Worm (Caenorhabditis elegans) whole organism, late embryonic: ENCODE data around the gene Y45F10D.6.

ENCODE experiments used
- F13H6.1 ChIP-seq: sonication (generic microtip); optimal IDR thresholded peaks from 2 replicates; lab custom pipeline; 2016; ENCODE audit warnings: missing genetic modification characterization, missing compliant biosample characterization
- K02D7.2 ChIP-seq: sonication (generic microtip); optimal IDR thresholded peaks from 2 replicates; lab custom pipeline; 2017; ENCODE audit warnings: mild to moderate bottlenecking, missing genetic modification characterization, missing compliant biosample characterization
- T23F11.4 ChIP-seq: fragments of 200-800 bp; sonication (Bioruptor generic); optimal IDR thresholded peaks from 2 replicates; lab custom pipeline; 2018; ENCODE audit warnings: mild to moderate bottlenecking, missing genetic modification characterization, missing compliant biosample characterization
- ama-1 ChIP-seq: fragments of 150-350 bp; optimal IDR thresholded peaks from 2 replicates; lab custom pipeline; 2014
- ceh-34 ChIP-seq: sonication (generic microtip); optimal IDR thresholded peaks from 2 replicates; lab custom pipeline; 2016; ENCODE audit warnings: mild to moderate bottlenecking, missing genetic modification characterization, missing compliant biosample characterization
- che-1 ChIP-seq: sonication (generic microtip); optimal IDR thresholded peaks from 2 replicates; lab custom pipeline; 2016; ENCODE audit warnings: mild to moderate bottlenecking, missing genetic modification characterization, missing compliant biosample characterization
- dmd-4 ChIP-seq: sonication (generic microtip); optimal IDR thresholded peaks from 2 replicates; lab custom pipeline; 2016; ENCODE audit warnings: borderline replicate concordance, missing genetic modification characterization, missing compliant biosample characterization
- fkh-10 ChIP-seq: fragments of 150-350 bp; optimal IDR thresholded peaks from 2 replicates; lab custom pipeline; 2014; ENCODE audit warnings: missing biosample characterization, missing genetic modification reagents, missing genetic modification characterization
- nfya-1 ChIP-seq: sonication (generic microtip); optimal IDR thresholded peaks from 2 replicates; lab custom pipeline; 2017; ENCODE audit warnings: missing genetic modification characterization, mild to moderate bottlenecking, missing compliant biosample characterization, antibody characterized with exemption, moderate library complexity
- pax-1 ChIP-seq: fragments of 150-350 bp; optimal IDR thresholded peaks from 2 replicates; lab custom pipeline; 2014; ENCODE audit warnings: missing biosample characterization, missing genetic modification characterization
- pha-4 ChIP-seq: fragments of 150-350 bp; optimal IDR thresholded peaks from 2 replicates; lab custom pipeline; 2018; ENCODE audit warnings: missing biosample characterization, missing genetic modification reagents, missing genetic modification characterization
- ref-2 ChIP-seq: sonication (generic microtip); optimal IDR thresholded peaks from 2 replicates; lab custom pipeline; 2016; ENCODE audit warnings: missing genetic modification characterization, missing compliant biosample characterization
- rnt-1 ChIP-seq: sonication (generic microtip); optimal IDR thresholded peaks from 2 replicates; lab custom pipeline; 2016; ENCODE audit warnings: missing genetic modification characterization, missing compliant biosample characterization
- ztf-16 ChIP-seq: sonication (generic microtip); optimal IDR thresholded peaks from 2 replicates; lab custom pipeline; 2017; ENCODE audit warnings: missing genetic modification characterization, missing compliant biosample characterization

DNA sequence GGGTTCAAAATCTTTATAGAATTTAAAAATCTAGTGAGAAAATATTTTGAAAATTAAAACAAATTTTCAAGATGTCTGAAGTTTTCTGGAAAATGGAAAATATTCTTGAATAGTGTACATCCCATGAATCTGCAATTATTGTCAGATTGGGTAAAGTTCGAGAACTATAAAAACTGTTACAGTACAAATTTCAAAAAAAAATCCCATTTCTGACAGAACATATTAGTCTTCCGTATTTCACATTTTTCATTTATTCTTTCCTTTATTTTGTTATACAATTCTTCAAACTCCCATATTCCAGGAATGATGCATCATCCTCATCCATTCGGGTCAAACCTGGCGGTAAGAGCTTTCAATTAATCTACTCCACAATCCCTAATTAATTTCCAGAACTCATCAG lies 47.7 kb downstream of the Y45F10D.6 start, which contains the start of gene sorb-1:
- no peak for TF ChIP-seq che-1 (tag; lab: Kevin White, UChicago)
- no peak for TF ChIP-seq pax-1 (tag; lab: Kevin White, UChicago)
- no peak for TF ChIP-seq F13H6.1
- no peak for TF ChIP-seq rnt-1 (tag; lab: Kevin White, UChicago)
- TF ChIP-seq ceh-34: no peak
- no peak for TF ChIP-seq ref-2 (tag; lab: Kevin White, UChicago)
- TF ChIP-seq K02D7.2 (tag; lab: Kevin White, UChicago): no peak
- no peak for TF ChIP-seq ztf-16
- TF ChIP-seq fkh-10 (GFP tag; lab: Kevin White, UChicago): no peak
- TF ChIP-seq pha-4 (tag; lab: Kevin White, UChicago): no peak
- no peak for TF ChIP-seq T23F11.4 (GFP tag; lab: Kevin White, UChicago)
- no peak for TF ChIP-seq ama-1 (lab: Kevin White, UChicago)
- no peak for TF ChIP-seq nfya-1
- TF ChIP-seq dmd-4 (tag; lab: Kevin White, UChicago): no peak
